Worm (Caenorhabditis elegans) whole organism, early embryonic: Measurements from ENCODE around the gene C49H3.3.

Experiments used
- F13C5.2 ChIP-seq: sonication (generic microtip); optimal IDR thresholded peaks from 2 replicates; lab custom pipeline; 2017; ENCODE audit warnings: mild to moderate bottlenecking, missing genetic modification characterization, inconsistent platforms, missing compliant biosample characterization
- aly-1 ChIP-seq: sonication (generic microtip); optimal IDR thresholded peaks from 2 replicates; lab custom pipeline; 2016; ENCODE audit warnings: missing genetic modification characterization, missing compliant biosample characterization
- ama-1 ChIP-seq: fragments of 150-350 bp; optimal IDR thresholded peaks from 2 replicates; lab custom pipeline; 2014
- ets-7 ChIP-seq: sonication (generic microtip); optimal IDR thresholded peaks from 2 replicates; lab custom pipeline; 2016; ENCODE audit warnings: missing genotype, missing genetic modification characterization, missing compliant biosample characterization

DNA sequence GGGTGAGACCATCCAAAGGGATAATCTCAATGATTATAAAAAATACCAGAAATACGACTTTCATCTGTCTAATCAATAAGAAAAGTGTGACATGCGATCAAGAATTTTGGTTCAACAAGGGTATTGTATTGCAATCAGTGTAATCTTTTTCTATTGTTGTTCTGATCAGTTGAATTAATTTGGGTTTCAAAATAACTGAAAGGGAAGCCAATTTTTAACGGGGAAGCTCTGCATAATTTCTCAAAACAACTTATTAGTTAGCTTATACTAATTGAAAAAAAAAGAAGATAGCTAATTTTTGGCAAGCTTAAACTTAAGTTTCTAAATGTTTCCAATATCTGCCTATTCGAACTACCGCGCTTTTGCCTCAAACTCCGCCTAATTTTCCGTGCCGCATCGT lies 3.1 kb downstream of the C49H3.3 start, which contains the start of gene C49H3.12:
- TF ChIP-seq aly-1 (no peak), ama-1 (lab: Kevin White, UChicago) (no peak), F13C5.2 (tag; lab: Kevin White, UChicago) (no peak), ets-7 (no peak)
